Fruit fly (Drosophila melanogaster) whole organism, embryonic: ENCODE measurements around the gene CG14227.

ENCODE experiments used
- Aef1 ChIP-seq: fragments of 200-800 bp; sonication (Bioruptor generic); IDR thresholded peaks from 3 replicates; pipeline ENCODE4 v1.3.6; 2022; ENCODE audit warnings: missing biosample characterization, missing genetic modification characterization
- B-H2 ChIP-seq: fragments of 200-800 bp; sonication (Bioruptor generic); optimal IDR thresholded peaks from 2 replicates; lab custom pipeline; 2018; ENCODE audit warnings: missing biosample characterization, mild to moderate bottlenecking, missing genetic modification characterization
- CG10267 ChIP-seq: fragments of 200-800 bp; sonication (Bioruptor generic); optimal IDR thresholded peaks from 2 replicates; lab custom pipeline; 2018; ENCODE audit warnings: missing biosample characterization, mild to moderate bottlenecking, missing genetic modification characterization, moderate library complexity
- CG10321 ChIP-seq: fragments of 200-800 bp; sonication (Bioruptor generic); IDR thresholded peaks from 2 replicates; pipeline ENCODE4 v1.3.6; 2022; ENCODE audit warnings: missing biosample characterization, missing genetic modification characterization
- CG10979 ChIP-seq: fragments of 200-800 bp; sonication (Bioruptor generic); optimal IDR thresholded peaks from 2 replicates; lab custom pipeline; 2018; ENCODE audit warnings: missing biosample characterization, mild to moderate bottlenecking, missing genetic modification characterization, moderate library complexity
- CG11695 ChIP-seq: fragments of 200-800 bp; sonication (Bioruptor generic); IDR thresholded peaks from 3 replicates; pipeline ENCODE4 v1.3.6; 2022; ENCODE audit warnings: missing biosample characterization, missing genetic modification characterization
- CG12155 ChIP-seq: fragments of 200-800 bp; sonication (Bioruptor generic); optimal IDR thresholded peaks from 3 replicates; lab custom pipeline; 2016; ENCODE audit warnings: missing biosample characterization, missing genetic modification characterization
- CG12391 ChIP-seq: fragments of 200-800 bp; sonication (Bioruptor generic); optimal IDR thresholded peaks from 3 replicates; lab custom pipeline; 2018; ENCODE audit warnings: missing biosample characterization, mild to moderate bottlenecking, missing genetic modification characterization, moderate library complexity
- CG13123 ChIP-seq: fragments of 200-800 bp; sonication (Bioruptor generic); optimal IDR thresholded peaks from 2 replicates; lab custom pipeline; 2016; ENCODE audit warnings: missing biosample characterization, missing genetic modification characterization
- CG13287 ChIP-seq: fragments of 200-800 bp; sonication (Bioruptor generic); IDR thresholded peaks from 2 replicates; pipeline ENCODE4 v1.3.6; 2022; ENCODE audit warnings: missing biosample characterization, missing genetic modification characterization; ENCODE audit not compliant: partially characterized antibody
- CG13424 ChIP-seq: fragments of 200-800 bp; sonication (Bioruptor generic); optimal IDR thresholded peaks from 2 replicates; lab custom pipeline; 2019; ENCODE audit warnings: missing biosample characterization, mild to moderate bottlenecking, missing genetic modification characterization, moderate library complexity
- CG14014 ChIP-seq: fragments of 200-800 bp; sonication (Bioruptor generic); IDR thresholded peaks from 2 replicates; pipeline ENCODE4 v1.3.6; 2022; ENCODE audit warnings: missing biosample characterization, missing genetic modification characterization
- CG14441 ChIP-seq: fragments of 200-800 bp; sonication (Bioruptor generic); IDR thresholded peaks from 2 replicates; pipeline ENCODE4 v1.3.6; 2022; ENCODE audit warnings: missing biosample characterization, missing genetic modification characterization
- CG1603 ChIP-seq: fragments of 200-800 bp; sonication (Bioruptor generic); optimal IDR thresholded peaks from 2 replicates; lab custom pipeline; 2019; ENCODE audit warnings: missing biosample characterization, mild to moderate bottlenecking, missing genetic modification characterization, moderate library complexity
- CG16815 ChIP-seq: fragments of 200-800 bp; sonication (Bioruptor generic); optimal IDR thresholded peaks from 3 replicates; lab custom pipeline; 2017; ENCODE audit warnings: missing biosample characterization, mild to moderate bottlenecking, missing genetic modification characterization
- CG18599 ChIP-seq: fragments of 200-800 bp; sonication (Bioruptor generic); optimal IDR thresholded peaks from 3 replicates; lab custom pipeline; 2017; ENCODE audit warnings: missing biosample characterization, missing genetic modification characterization, mild to moderate bottlenecking, moderate library complexity, missing genetic modification reagents
- CG2875 ChIP-seq: fragments of 200-800 bp; sonication (Bioruptor generic); optimal IDR thresholded peaks from 2 replicates; lab custom pipeline; 2017; ENCODE audit warnings: missing biosample characterization, mild to moderate bottlenecking, missing genetic modification characterization, missing genetic modification reagents
- CG33557 ChIP-seq: fragments of 200-800 bp; sonication (Bioruptor generic); optimal IDR thresholded peaks from 2 replicates; lab custom pipeline; 2019; ENCODE audit warnings: missing biosample characterization, mild to moderate bottlenecking, missing genetic modification characterization, moderate library complexity
- CG4707 ChIP-seq: fragments of 200-800 bp; sonication (Bioruptor generic); optimal IDR thresholded peaks from 2 replicates; lab custom pipeline; 2018; ENCODE audit warnings: missing biosample characterization, mild to moderate bottlenecking, missing genetic modification characterization, moderate library complexity
- CG5953 ChIP-seq: fragments of 200-800 bp; sonication (Bioruptor generic); IDR thresholded peaks from 2 replicates; pipeline ENCODE4 v1.3.6; 2022; ENCODE audit warnings: missing biosample characterization, missing genetic modification characterization
- CG7963 ChIP-seq: fragments of 200-800 bp; sonication (Bioruptor generic); IDR thresholded peaks from 3 replicates; pipeline ENCODE4 v1.3.6; 2022; ENCODE audit warnings: missing biosample characterization, missing genetic modification characterization; ENCODE audit not compliant: partially characterized antibody
- CG9932 ChIP-seq: fragments of 200-800 bp; sonication (Bioruptor generic); IDR thresholded peaks from 2 replicates; pipeline ENCODE4 v1.3.6; 2022; ENCODE audit warnings: missing biosample characterization, missing genetic modification characterization
- CoRest ChIP-seq: fragments of 200-800 bp; sonication (Bioruptor generic); optimal IDR thresholded peaks from 3 replicates; lab custom pipeline; 2018; ENCODE audit warnings: missing biosample characterization, mild to moderate bottlenecking, missing genetic modification characterization, moderate library complexity
- ERR ChIP-seq: fragments of 200-800 bp; sonication (Bioruptor generic); optimal IDR thresholded peaks from 2 replicates; lab custom pipeline; 2016; ENCODE audit warnings: missing biosample characterization, missing genetic modification characterization
- NC2α ChIP-seq: fragments of 200-800 bp; sonication (Bioruptor generic); optimal IDR thresholded peaks from 2 replicates; lab custom pipeline; 2016; ENCODE audit warnings: missing biosample characterization, missing genetic modification characterization
- NFAT ChIP-seq: fragments of 200-800 bp; sonication (Bioruptor generic); IDR thresholded peaks from 2 replicates; pipeline ENCODE4 v1.3.6; 2022; ENCODE audit warnings: missing biosample characterization, missing genetic modification characterization
- NK7.1 ChIP-seq: fragments of 200-800 bp; sonication (Bioruptor generic); optimal IDR thresholded peaks from 3 replicates; lab custom pipeline; 2016; ENCODE audit warnings: missing biosample characterization, missing genetic modification characterization
- Optix ChIP-seq: fragments of 200-800 bp; sonication (Bioruptor generic); IDR thresholded peaks from 3 replicates; pipeline ENCODE4 v1.3.6; 2022; ENCODE audit warnings: missing biosample characterization, missing genetic modification characterization
- Poxn ChIP-seq: fragments of 200-800 bp; sonication (Bioruptor generic); IDR thresholded peaks from 2 replicates; pipeline ENCODE4 v1.3.6; 2022; ENCODE audit warnings: missing biosample characterization, missing genetic modification characterization
- Ptx1 ChIP-seq: fragments of 200-800 bp; sonication (Bioruptor generic); IDR thresholded peaks from 2 replicates; pipeline ENCODE4 v1.3.6; 2022; ENCODE audit warnings: missing biosample characterization, missing genetic modification characterization
- Scr ChIP-seq: fragments of 200-800 bp; sonication (Bioruptor generic); IDR thresholded peaks from 2 replicates; pipeline ENCODE4 v1.3.6; 2022; ENCODE audit warnings: missing biosample characterization, missing genetic modification characterization; ENCODE audit not compliant: partially characterized antibody
- Sry-δ ChIP-seq: fragments of 200-800 bp; sonication (Bioruptor generic); optimal IDR thresholded peaks from 2 replicates; lab custom pipeline; 2016; ENCODE audit warnings: missing biosample characterization, missing genetic modification characterization
- Taf1 ChIP-seq: fragments of 200-800 bp; sonication (Bioruptor generic); IDR thresholded peaks from 2 replicates; pipeline ENCODE4 v1.3.6; 2022; ENCODE audit warnings: missing biosample characterization, missing genetic modification characterization
- Xbp1 ChIP-seq: fragments of 200-800 bp; sonication (Bioruptor generic); optimal IDR thresholded peaks from 3 replicates; lab custom pipeline; 2016; ENCODE audit warnings: missing biosample characterization, mild to moderate bottlenecking, missing genetic modification characterization
- bsh ChIP-seq, 2 experiments: fragments of 200-800 bp; sonication (Bioruptor generic); optimal IDR thresholded peaks; 2 replicates each; lab custom pipeline; 2017 to 2018; ENCODE audit warnings: mild to moderate bottlenecking in 2 of 2, missing biosample characterization in 2 of 2, missing genetic modification characterization in 2 of 2, moderate library complexity in 1 of 2
- crp ChIP-seq, 2 experiments: fragments of 200-800 bp; sonication (Bioruptor generic); optimal IDR thresholded peaks; 2 replicates in 1 of 2; 3 replicates in 1 of 2; lab custom pipeline; 2017; ENCODE audit warnings: missing biosample characterization in 2 of 2, missing genetic modification characterization in 2 of 2, mild to moderate bottlenecking in 1 of 2, moderate library complexity in 1 of 2
- ems ChIP-seq: fragments of 200-800 bp; sonication (Bioruptor generic); optimal IDR thresholded peaks from 3 replicates; lab custom pipeline; 2016; ENCODE audit warnings: missing biosample characterization, missing genetic modification characterization
- esg ChIP-seq: fragments of 200-800 bp; sonication (Bioruptor generic); conservative IDR thresholded peaks from 2 replicates; pipeline ENCODE4 v1.3.6; 2022; ENCODE audit warnings: missing biosample characterization, missing genetic modification characterization
- fd64A ChIP-seq: fragments of 200-800 bp; sonication (Bioruptor generic); optimal IDR thresholded peaks from 3 replicates; lab custom pipeline; 2018; ENCODE audit warnings: missing biosample characterization, mild to moderate bottlenecking, missing genetic modification characterization
- ftz-f1 ChIP-seq: fragments of 200-800 bp; sonication (Bioruptor generic); optimal IDR thresholded peaks from 2 replicates; lab custom pipeline; 2016; ENCODE audit warnings: missing biosample characterization, missing genetic modification characterization
- grn ChIP-seq: fragments of 200-800 bp; sonication (Bioruptor generic); optimal IDR thresholded peaks from 3 replicates; lab custom pipeline; 2017; ENCODE audit warnings: missing biosample characterization, missing genetic modification characterization
- jigr1 ChIP-seq: fragments of 200-800 bp; sonication (Bioruptor generic); IDR thresholded peaks from 3 replicates; pipeline ENCODE4 v1.3.6; 2022; ENCODE audit warnings: missing biosample characterization, missing genetic modification characterization
- kni ChIP-seq: fragments of 200-800 bp; sonication (Bioruptor generic); optimal IDR thresholded peaks from 3 replicates; lab custom pipeline; 2017; ENCODE audit warnings: mild to moderate bottlenecking, missing biosample characterization, missing genetic modification reagents, missing genetic modification characterization
- nerfin-1 ChIP-seq: fragments of 200-800 bp; sonication (Bioruptor generic); optimal IDR thresholded peaks from 3 replicates; lab custom pipeline; 2019; ENCODE audit warnings: missing biosample characterization, mild to moderate bottlenecking, missing genetic modification characterization, moderate library complexity
- nom ChIP-seq: fragments of 200-800 bp; sonication (Bioruptor generic); optimal IDR thresholded peaks from 2 replicates; lab custom pipeline; 2017; ENCODE audit warnings: missing biosample characterization, missing genetic modification characterization, mild to moderate bottlenecking, moderate library complexity, missing genetic modification reagents
- p53 ChIP-seq: fragments of 200-800 bp; sonication (Bioruptor generic); optimal IDR thresholded peaks from 2 replicates; lab custom pipeline; 2016; ENCODE audit warnings: missing biosample characterization, missing genetic modification characterization
- pfk ChIP-seq: fragments of 200-800 bp; sonication (Bioruptor generic); optimal IDR thresholded peaks from 2 replicates; lab custom pipeline; 2018; ENCODE audit warnings: missing biosample characterization, mild to moderate bottlenecking, missing genetic modification characterization, moderate library complexity
- psq ChIP-seq: fragments of 200-800 bp; sonication (Bioruptor generic); optimal IDR thresholded peaks from 2 replicates; lab custom pipeline; 2017; ENCODE audit warnings: missing biosample characterization, missing genetic modification characterization
- rib ChIP-seq: fragments of 200-800 bp; sonication (Bioruptor generic); IDR thresholded peaks from 2 replicates; pipeline ENCODE4 v1.3.6; 2022; ENCODE audit warnings: missing biosample characterization, missing genetic modification characterization
- z ChIP-seq: fragments of 200-800 bp; sonication (Bioruptor generic); IDR thresholded peaks from 3 replicates; pipeline ENCODE4 v1.3.6; 2022; ENCODE audit warnings: missing biosample characterization, missing genetic modification characterization

Gene CG14227

dm6 chrX:19665684-19666141 lies 23.0 kb downstream of the CG14227 start (continued):
- TF ChIP-seq jigr1 (GFP tag; lab: Robert Waterston, UW) (no peak), ems (GFP tag; lab: Kevin White, UChicago) (peak; percentile 24), rib (0 out of 2 replicates have a peak, but pooled peaks have one; percentile 13), CG11695 (GFP tag; lab: Robert Waterston, UW) (no peak), Sry-δ (GFP tag; lab: Kevin White, UChicago) (no peak), NFAT (GFP tag; lab: Robert Waterston, UW) (peak; percentile 85), kni (GFP tag; lab: Kevin White, UChicago) (peak; percentile 38), ftz-f1 (GFP tag; lab: Kevin White, UChicago) (no peak), CG1603 (tag; lab: Kevin White, UChicago) (peak; percentile 15), CG33557 (GFP tag; lab: Kevin White, UChicago) (no peak), z (GFP tag; lab: Robert Waterston, UW) (no peak), CoRest (tag; lab: Kevin White, UChicago) (peak; percentile 35), fd64A (GFP tag; lab: Kevin White, UChicago) (no peak), CG7963 (0 out of 3 replicates have a peak, but pooled peaks have one; percentile 35), bsh (GFP tag; optimal IDR thresholded peaks at IDR 0.05; lab: Kevin White, UChicago) (no peak), pfk (no peak), CG18599 (peak; percentile 25), Scr (GFP tag; lab: Robert Waterston, UW) (peak; percentile 42; the same call in 1 of the 2 replicates), grn (GFP tag; lab: Kevin White, UChicago) (peak; percentile 41), nom (GFP tag; lab: Kevin White, UChicago) (peak; percentile 24), CG4707 (GFP tag; lab: Kevin White, UChicago) (no peak), psq (GFP tag; lab: Kevin White, UChicago) (no peak), Optix (GFP tag; lab: Robert Waterston, UW) (no peak), esg (GFP tag; lab: Robert Waterston, UW) (no peak; the same call in 1 of the 2 replicates), CG13287 (GFP tag; lab: Robert Waterston, UW) (peak; percentile 32; the same call in 1 of the 2 replicates), ERR (GFP tag; lab: Kevin White, UChicago) (no peak), crp (GFP tag; optimal IDR thresholded peaks at IDR 0.05; lab: Kevin White, UChicago) (peak in 1 of 2 experiments; percentile 23), CG2875 (GFP tag; lab: Kevin White, UChicago) (no peak), CG14441 (GFP tag; lab: Robert Waterston, UW) (peak; percentile 63), CG9932 (GFP tag; lab: Robert Waterston, UW) (peak; percentile 84), Ptx1 (GFP tag; lab: Robert Waterston, UW) (peak; percentile 67), CG12155 (GFP tag; lab: Kevin White, UChicago) (no peak), Xbp1 (GFP tag; lab: Kevin White, UChicago) (peak; percentile 31), Poxn (GFP tag; lab: Robert Waterston, UW) (no peak), Aef1 (GFP tag; lab: Robert Waterston, UW) (peak; percentile 73), CG13123 (GFP tag; lab: Kevin White, UChicago) (no peak), CG5953 (GFP tag; lab: Robert Waterston, UW) (peak; percentile 43; the same call in 1 of the 2 replicates), NK7.1 (no peak), NC2α (GFP tag; lab: Kevin White, UChicago) (no peak), B-H2 (GFP tag; lab: Kevin White, UChicago) (no peak), CG14014 (GFP tag; lab: Robert Waterston, UW) (peak; percentile 57), Taf1 (GFP tag; lab: Robert Waterston, UW) (no peak), p53 (GFP tag; lab: Kevin White, UChicago) (no peak), CG16815 (GFP tag; lab: Kevin White, UChicago) (peak; percentile 4), CG10267 (tag; lab: Kevin White, UChicago) (no peak), CG10979 (no peak), CG13424 (tag; lab: Kevin White, UChicago) (peak; percentile 23), nerfin-1 (no peak), CG10321 (GFP tag; lab: Robert Waterston, UW) (no peak), CG12391 (tag; lab: Kevin White, UChicago) (peak; percentile 13)
